Worm (Caenorhabditis elegans): ENCODE results near the gene Y62F5A.12.

The Y62F5A.12 gene

DNA sequence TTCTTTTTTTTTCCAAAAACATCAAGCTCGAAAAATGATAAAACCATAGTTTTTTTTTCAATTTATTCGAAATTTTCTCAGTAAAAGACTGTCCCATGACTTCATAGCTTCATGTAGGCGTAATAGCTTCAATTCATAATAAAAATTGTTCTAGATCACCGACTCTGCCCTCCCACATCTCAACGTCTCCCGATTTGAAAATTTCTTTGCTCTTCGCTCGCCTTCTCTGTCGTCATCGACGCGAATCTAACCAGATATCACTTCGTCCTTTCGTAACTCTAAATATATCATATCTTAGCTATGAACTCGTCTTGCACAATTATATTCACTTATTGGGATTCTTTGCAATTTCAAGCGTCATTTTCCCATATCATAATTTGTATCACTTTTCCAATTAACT, 19.5 kb downstream of the Y62F5A.12 start, which contains the start of gene srh-44:
Gene srh-44, plus strand, starts transcription at position 301 of the 400 bp plus-strand sequence.
- TF ChIP-seq ceh-36 (tag; optimal IDR thresholded peaks at IDR 0.05): no peak
- no peak for TF ChIP-seq hmbx-1 (tag; optimal IDR thresholded peaks at IDR 0.05)
- no peak for TF ChIP-seq hnd-1 (tag; optimal IDR thresholded peaks at IDR 0.05)

DNA sequence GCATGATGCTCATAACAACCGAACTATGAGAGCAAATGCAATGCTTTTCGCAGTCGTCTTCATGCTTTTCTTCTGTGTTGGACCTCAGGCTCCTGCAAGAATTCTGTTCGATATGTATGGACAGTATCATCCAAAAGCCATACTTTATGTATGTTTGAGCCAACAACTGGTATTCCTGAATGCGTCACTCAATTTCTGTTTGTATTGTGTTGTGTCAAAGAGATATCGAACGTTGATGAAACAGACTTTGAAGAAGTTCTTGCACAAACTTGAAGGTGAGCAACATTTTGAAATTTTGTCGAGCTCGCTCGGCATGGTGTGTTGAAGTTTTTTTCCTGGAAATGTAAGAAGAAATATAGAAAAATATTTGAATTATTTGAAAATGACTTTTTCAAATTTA, 21.4 kb downstream of the Y62F5A.12 start:
- TF ChIP-seq ama-1 (optimal IDR thresholded peaks at IDR 0.05) (no peak), flt-1 (GFP tag; IDR thresholded peaks at IDR 0.05) (no peak), tbx-37 (GFP tag; conservative IDR thresholded peaks at IDR 0.05) (no peak), hmbx-1 (tag; optimal IDR thresholded peaks at IDR 0.05) (no peak), hnd-1 (tag; optimal IDR thresholded peaks at IDR 0.05) (no peak)

DNA sequence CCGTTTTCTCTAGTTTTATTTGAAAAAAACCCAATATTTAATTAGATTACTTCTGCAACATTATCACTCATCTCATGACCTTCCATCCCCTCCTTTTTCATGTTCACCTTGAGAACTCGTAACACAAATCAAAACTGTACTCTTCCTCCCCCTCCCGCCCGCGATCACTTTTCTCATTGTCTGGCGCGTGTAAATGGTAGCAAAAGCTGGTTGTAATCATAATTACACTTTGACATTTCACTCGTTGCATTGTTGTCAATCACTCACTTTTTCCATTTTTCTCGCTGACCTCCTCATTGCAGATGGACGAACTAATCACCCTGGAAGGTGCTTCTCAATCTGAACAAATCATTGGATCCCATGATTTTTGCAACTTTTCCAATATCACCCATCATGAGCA, 23.9 kb downstream of the Y62F5A.12 start, which contains the start of gene npr-41:
Gene npr-41, plus strand, starts transcription at position 301 of the 400 bp plus-strand sequence.
- no peak for TF ChIP-seq ama-1 (optimal IDR thresholded peaks at IDR 0.05)
- TF ChIP-seq F13C5.2 (tag; optimal IDR thresholded peaks at IDR 0.05): no peak
- TF ChIP-seq hmg-4 (GFP tag; optimal IDR thresholded peaks at IDR 0.05): no peak
- no peak for TF ChIP-seq tbx-11 (GFP tag; IDR thresholded peaks at IDR 0.05)
- no peak for TF ChIP-seq scrt-1 (GFP tag; IDR thresholded peaks at IDR 0.05)
- TF ChIP-seq flt-1 (GFP tag; IDR thresholded peaks at IDR 0.05): no peak
- no peak for TF ChIP-seq hnd-1 (tag; optimal IDR thresholded peaks at IDR 0.05)
- no peak for TF ChIP-seq B0310.2 (tag; optimal IDR thresholded peaks at IDR 0.05)
- TF ChIP-seq ceh-13 (GFP tag; optimal IDR thresholded peaks at IDR 0.05): no peak
- no peak for TF ChIP-seq hmbx-1 (tag; optimal IDR thresholded peaks at IDR 0.05)
- no peak for TF ChIP-seq pes-1 (GFP tag; IDR thresholded peaks at IDR 0.05)
- no peak for TF ChIP-seq sea-1 (GFP tag; conservative IDR thresholded peaks at IDR 0.05)
- no peak for TF ChIP-seq tra-4 (tag; optimal IDR thresholded peaks at IDR 0.05)
- no peak for TF ChIP-seq tbx-37 (GFP tag; conservative IDR thresholded peaks at IDR 0.05)
- no peak for TF ChIP-seq ets-7 (tag; optimal IDR thresholded peaks at IDR 0.05)
- TF ChIP-seq aly-1 (tag; optimal IDR thresholded peaks at IDR 0.05): no peak
- no peak for TF ChIP-seq ceh-36 (tag; optimal IDR thresholded peaks at IDR 0.05)

DNA sequence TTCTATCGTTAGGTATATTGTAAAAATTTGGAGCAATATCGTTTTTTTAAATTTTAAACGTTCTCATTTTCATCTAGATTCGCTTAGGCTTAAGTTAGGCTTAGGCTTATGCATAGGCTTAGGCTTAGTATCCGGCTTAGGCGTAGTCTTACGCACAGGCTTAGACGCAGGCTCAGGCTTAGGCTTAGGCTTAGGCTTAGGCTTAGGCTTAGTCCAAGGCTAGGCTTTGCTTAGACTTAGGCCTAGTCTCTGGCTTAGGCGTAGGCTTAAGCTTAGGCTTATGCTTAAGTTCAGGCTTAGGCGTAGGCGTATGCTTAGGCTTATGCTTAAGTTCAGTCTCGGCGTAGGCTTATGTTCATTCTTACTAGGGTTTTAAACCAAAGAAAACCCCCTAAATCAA, 30.5 kb downstream of the Y62F5A.12 start:
- TF ChIP-seq ceh-36 (tag; optimal IDR thresholded peaks at IDR 0.05): peak; percentile 86
- TF ChIP-seq hmg-4 (GFP tag; optimal IDR thresholded peaks at IDR 0.05): no peak
- TF ChIP-seq scrt-1 (GFP tag; IDR thresholded peaks at IDR 0.05): 0 out of 2 replicates have a peak, but pooled peaks have one; percentile 37

DNA sequence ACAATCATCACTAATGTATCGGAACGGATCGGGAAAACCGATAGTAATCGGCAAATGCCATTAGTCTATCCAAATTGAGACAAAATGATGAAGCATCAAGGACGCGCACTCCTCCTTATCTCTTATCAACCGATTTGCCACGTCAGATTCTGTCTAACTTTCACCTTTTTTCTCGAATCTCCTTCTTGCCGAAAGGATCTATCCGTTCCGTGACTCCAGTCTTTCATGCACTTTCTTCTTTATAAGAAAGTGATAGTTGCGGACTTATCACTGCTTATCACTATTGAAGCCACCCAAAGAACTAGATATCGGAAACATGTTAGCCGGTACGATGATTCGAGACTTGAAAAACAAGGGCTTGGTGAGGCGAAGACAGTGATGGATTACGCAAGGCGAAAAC, 32.3 kb downstream of the Y62F5A.12 start:
- TF ChIP-seq sea-1 (GFP tag; conservative IDR thresholded peaks at IDR 0.05) (no peak), hnd-1 (tag; optimal IDR thresholded peaks at IDR 0.05) (no peak), tra-4 (tag; optimal IDR thresholded peaks at IDR 0.05) (no peak), hmbx-1 (tag; optimal IDR thresholded peaks at IDR 0.05) (no peak), ceh-36 (tag; optimal IDR thresholded peaks at IDR 0.05) (no peak), B0310.2 (tag; optimal IDR thresholded peaks at IDR 0.05) (no peak), aly-1 (tag; optimal IDR thresholded peaks at IDR 0.05) (no peak), pes-1 (GFP tag; IDR thresholded peaks at IDR 0.05) (no peak), hmg-4 (GFP tag; optimal IDR thresholded peaks at IDR 0.05) (no peak), tbx-37 (GFP tag; conservative IDR thresholded peaks at IDR 0.05) (no peak), tbx-11 (GFP tag; IDR thresholded peaks at IDR 0.05) (no peak), F13C5.2 (tag; optimal IDR thresholded peaks at IDR 0.05) (no peak), ets-7 (tag; optimal IDR thresholded peaks at IDR 0.05) (no peak), scrt-1 (GFP tag; IDR thresholded peaks at IDR 0.05) (no peak), ama-1 (optimal IDR thresholded peaks at IDR 0.05) (no peak), flt-1 (GFP tag; IDR thresholded peaks at IDR 0.05) (no peak)

DNA sequence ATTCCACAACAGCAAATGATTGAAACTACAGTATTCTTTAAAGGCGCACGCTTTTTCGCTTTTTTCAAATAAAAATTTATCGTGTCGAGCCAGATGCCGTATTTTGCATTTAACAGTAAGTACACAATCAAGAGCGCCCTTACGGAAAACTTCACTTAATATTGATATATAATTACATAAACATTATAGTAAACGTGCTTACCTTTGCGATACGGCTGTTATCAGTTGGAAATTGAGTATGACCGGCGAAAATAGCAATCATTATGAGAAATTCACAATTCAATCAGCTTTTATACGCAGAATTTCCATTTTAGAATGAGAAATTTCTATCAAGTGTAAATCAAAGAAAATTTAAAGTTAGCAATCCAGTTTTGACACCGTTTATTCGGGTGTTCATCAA, 34.1 kb downstream of the Y62F5A.12 start, which contains the start of gene B0334.20:
Gene B0334.20, minus strand, starts transcription at position 262 of the 400 bp plus-strand sequence.
- TF ChIP-seq ets-7 (tag; optimal IDR thresholded peaks at IDR 0.05) (no peak), hnd-1 (tag; optimal IDR thresholded peaks at IDR 0.05) (no peak)

DNA sequence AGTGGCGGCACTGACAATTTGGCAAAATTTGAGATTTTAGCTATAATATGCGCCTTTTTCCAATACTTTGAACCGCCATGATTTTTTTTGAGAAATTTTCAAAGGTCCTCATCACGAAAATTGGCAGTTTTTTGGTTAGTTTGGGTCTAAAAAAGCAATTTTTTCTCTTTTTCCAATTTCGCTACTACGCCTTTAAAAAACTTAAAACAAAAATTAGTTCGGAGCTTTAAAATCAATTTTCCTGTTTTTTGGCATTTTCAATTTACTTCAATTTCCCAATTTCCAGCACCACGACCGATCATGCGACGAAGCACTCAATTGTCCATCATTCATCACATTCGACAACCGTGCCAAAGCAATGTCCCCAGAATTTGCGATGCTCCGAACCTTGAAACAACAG, 36.9 kb downstream of the Y62F5A.12 start, which contains the start of gene B0334.5:
Gene B0334.5, plus strand, starts transcription at position 301 of the 400 bp plus-strand sequence.
- TF ChIP-seq scrt-1 (GFP tag; IDR thresholded peaks at IDR 0.05) (no peak), ceh-36 (tag; optimal IDR thresholded peaks at IDR 0.05) (no peak), tra-4 (tag; optimal IDR thresholded peaks at IDR 0.05) (no peak), ama-1 (optimal IDR thresholded peaks at IDR 0.05) (no peak), sea-1 (GFP tag; conservative IDR thresholded peaks at IDR 0.05) (no peak), pes-1 (GFP tag; IDR thresholded peaks at IDR 0.05) (no peak), ets-7 (tag; optimal IDR thresholded peaks at IDR 0.05) (no peak), aly-1 (tag; optimal IDR thresholded peaks at IDR 0.05) (no peak), tbx-37 (GFP tag; conservative IDR thresholded peaks at IDR 0.05) (no peak), hnd-1 (tag; optimal IDR thresholded peaks at IDR 0.05) (no peak), B0310.2 (tag; optimal IDR thresholded peaks at IDR 0.05) (no peak), F13C5.2 (tag; optimal IDR thresholded peaks at IDR 0.05) (no peak)

DNA sequence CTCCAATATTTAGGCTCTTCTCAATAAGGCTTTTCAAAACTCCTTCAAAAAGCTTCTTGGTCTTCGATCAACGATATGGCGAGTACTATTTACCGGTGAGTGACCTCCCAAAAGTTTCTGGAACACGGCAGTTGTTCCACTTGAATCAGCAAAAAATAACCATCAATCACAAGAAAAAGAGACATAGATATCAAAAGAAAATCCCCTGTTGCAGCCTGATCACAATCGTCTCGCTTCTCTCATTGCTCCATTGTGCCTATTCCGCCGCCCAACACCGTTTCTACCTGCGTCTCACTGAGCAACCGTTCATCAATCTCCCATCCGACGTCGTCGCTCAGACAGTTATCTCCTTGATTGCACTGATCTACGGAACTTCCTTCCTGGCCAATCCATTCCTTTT, 37.5 kb downstream of the Y62F5A.12 start, which contains the start of gene emc-5:
Gene emc-5, plus strand, starts transcription at position 14 of the 400 bp plus-strand sequence.
- TF ChIP-seq ceh-36 (tag; optimal IDR thresholded peaks at IDR 0.05) (no peak), ama-1 (optimal IDR thresholded peaks at IDR 0.05) (no peak), hmg-4 (GFP tag; optimal IDR thresholded peaks at IDR 0.05) (no peak), aly-1 (tag; optimal IDR thresholded peaks at IDR 0.05) (no peak), hnd-1 (tag; optimal IDR thresholded peaks at IDR 0.05) (no peak), tra-4 (tag; optimal IDR thresholded peaks at IDR 0.05) (no peak), scrt-1 (GFP tag; IDR thresholded peaks at IDR 0.05) (no peak), ceh-13 (GFP tag; optimal IDR thresholded peaks at IDR 0.05) (no peak), tbx-11 (GFP tag; IDR thresholded peaks at IDR 0.05) (no peak), hmbx-1 (tag; optimal IDR thresholded peaks at IDR 0.05) (no peak), flt-1 (GFP tag; IDR thresholded peaks at IDR 0.05) (no peak), pes-1 (GFP tag; IDR thresholded peaks at IDR 0.05) (no peak), ets-7 (tag; optimal IDR thresholded peaks at IDR 0.05) (no peak), sea-1 (GFP tag; conservative IDR thresholded peaks at IDR 0.05) (no peak), tbx-37 (GFP tag; conservative IDR thresholded peaks at IDR 0.05) (no peak)

All from whole organism, early embryonic.